Fruit fly (Drosophila melanogaster): ENCODE results near the gene Kap-alpha3.

Kap-alpha3 gene

DNA sequence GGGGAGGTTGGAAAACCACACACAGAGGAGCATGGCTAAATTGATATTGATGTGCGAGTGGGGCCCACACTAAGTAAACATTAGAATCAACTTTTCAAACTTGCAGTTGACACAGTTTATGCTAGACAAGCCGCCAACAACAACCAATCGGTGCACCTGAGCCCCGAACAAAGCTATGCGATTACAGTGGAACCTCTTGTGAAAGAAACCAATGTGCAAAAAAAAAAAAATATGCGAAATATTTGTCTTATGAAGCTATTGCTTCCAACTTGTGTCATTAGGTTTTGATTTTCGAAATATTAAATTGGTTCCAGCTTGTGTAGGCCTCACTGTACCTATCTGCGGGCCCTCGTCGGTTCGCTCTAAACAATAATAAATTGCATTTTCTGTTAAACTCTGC lies 40.8 kb upstream of the Kap-alpha3 start (continued):
- TF ChIP-seq CG6272 (GFP tag; IDR thresholded peaks at IDR 0.05) (no peak; the same call in none of the 2 replicates), kah (GFP tag; optimal IDR thresholded peaks at IDR 0.05) (peak; percentile 51), ttk (GFP tag; IDR thresholded peaks at IDR 0.05) (peak; percentile 87), CG3407 (GFP tag; optimal IDR thresholded peaks at IDR 0.05) (peak; percentile 61), fd96Cb (tag; optimal IDR thresholded peaks at IDR 0.05) (peak; percentile 79)

DNA sequence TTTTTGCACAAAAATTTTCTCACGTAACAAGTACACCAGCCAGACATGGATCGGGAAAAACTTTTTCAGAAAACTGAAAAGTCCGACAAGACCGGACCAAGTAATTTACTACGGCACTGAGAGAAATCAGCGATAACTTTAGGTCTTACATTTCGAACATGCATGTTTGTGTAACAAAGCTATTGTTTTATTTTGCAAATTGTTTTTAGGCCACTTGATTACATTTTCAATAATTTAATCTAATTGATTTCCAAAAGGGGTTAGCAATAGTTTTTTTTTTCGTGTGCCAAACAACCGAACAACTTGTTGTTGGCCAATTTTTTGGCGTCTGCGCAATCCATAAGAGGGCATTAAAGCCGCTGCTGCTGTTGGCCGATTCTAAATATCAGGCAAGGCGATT lies 35.6 kb upstream of the Kap-alpha3 start:
- TF ChIP-seq slou (GFP tag; optimal IDR thresholded peaks at IDR 0.05) (no peak), Ets97D (GFP tag; optimal IDR thresholded peaks at IDR 0.05) (peak; percentile 16), CG4328 (GFP tag; optimal IDR thresholded peaks at IDR 0.05) (no peak), CG11398 (GFP tag; optimal IDR thresholded peaks at IDR 0.05) (no peak), CG18619 (GFP tag; optimal IDR thresholded peaks at IDR 0.05) (no peak), tap (tag; optimal IDR thresholded peaks at IDR 0.05) (peak; percentile 20), pzg (GFP tag; optimal IDR thresholded peaks at IDR 0.05) (no peak), Six4 (GFP tag; optimal IDR thresholded peaks at IDR 0.05) (peak; percentile 37), Hand (GFP tag; optimal IDR thresholded peaks at IDR 0.05) (peak; percentile 47), Hr39 (optimal IDR thresholded peaks at IDR 0.05) (no peak), gcm2 (GFP tag; optimal IDR thresholded peaks at IDR 0.05) (no peak), dysf (GFP tag; IDR thresholded peaks at IDR 0.05) (peak; percentile 80), sd (tag; optimal IDR thresholded peaks at IDR 0.05) (no peak), bigmax (GFP tag; optimal IDR thresholded peaks at IDR 0.05) (no peak), CG3065 (GFP tag; optimal IDR thresholded peaks at IDR 0.05) (no peak), Antp (GFP tag; optimal IDR thresholded peaks at IDR 0.05) (peak; percentile 58), tup (GFP tag; optimal IDR thresholded peaks at IDR 0.05) (peak; percentile 3), sug (tag; optimal IDR thresholded peaks at IDR 0.05) (no peak), crc (GFP tag; optimal IDR thresholded peaks at IDR 0.05) (no peak), chinmo (GFP tag; IDR thresholded peaks at IDR 0.05; ENCODE audit: partially characterized antibody) (no peak), vvl (GFP tag; IDR thresholded peaks at IDR 0.05) (peak; percentile 78), CG1832 (GFP tag; optimal IDR thresholded peaks at IDR 0.05) (no peak), jumu (GFP tag; optimal IDR thresholded peaks at IDR 0.05) (peak; percentile 37), Ada2b (GFP tag; IDR thresholded peaks at IDR 0.05) (peak; percentile 74), fd102C (GFP tag; optimal IDR thresholded peaks at IDR 0.05) (no peak), NK7.1 (GFP tag; optimal IDR thresholded peaks at IDR 0.05) (peak; percentile 44), Poxn (GFP tag; IDR thresholded peaks at IDR 0.05) (0 out of 2 replicates have a peak, but pooled peaks have one; percentile 8), CHES-1-like (GFP tag; optimal IDR thresholded peaks at IDR 0.05) (peak; percentile 27), CG15696 (tag; optimal IDR thresholded peaks at IDR 0.05) (no peak), dm (GFP tag; optimal IDR thresholded peaks at IDR 0.05) (no peak), pum (GFP tag; optimal IDR thresholded peaks at IDR 0.05) (peak; percentile 45), CG18262 (tag; optimal IDR thresholded peaks at IDR 0.05) (no peak), knrl (GFP tag; IDR thresholded peaks at IDR 0.05; ENCODE audit: partially characterized antibody) (no peak), CG31224 (GFP tag; IDR thresholded peaks at IDR 0.05) (peak; percentile 19; the same call in 1 of the 2 replicates), CG34422 (GFP tag; IDR thresholded peaks at IDR 0.05) (0 out of 3 replicates have a peak, but pooled peaks have one; percentile 25), ato (GFP tag; IDR thresholded peaks at IDR 0.05; ENCODE audit: partially characterized antibody) (no peak), CG10267 (tag; optimal IDR thresholded peaks at IDR 0.05) (peak; percentile 41), Ravus (GFP tag; IDR thresholded peaks at IDR 0.05) (peak; percentile 37; the same call in 1 of the 2 replicates), CG15269 (tag; optimal IDR thresholded peaks at IDR 0.05) (peak; percentile 64), exex (tag; optimal IDR thresholded peaks at IDR 0.05) (no peak), CG4730 (GFP tag; IDR thresholded peaks at IDR 0.05) (no peak), Side (GFP tag; optimal IDR thresholded peaks at IDR 0.05) (peak; percentile 43), CG15514 (GFP tag; optimal IDR thresholded peaks at IDR 0.05) (peak; percentile 65), CG2678 (tag; optimal IDR thresholded peaks at IDR 0.05) (peak; percentile 69), abd-A (tag; optimal IDR thresholded peaks at IDR 0.05) (no peak)

Data from whole organism, embryonic.